Fruit fly (Drosophila melanogaster): ENCODE data around the gene mtm.
A peak's percentile ranks its signal among the peaks of the same experiment; 100 is the strongest.

The mtm gene

dm6 chr2L:6062382-6063082 lies 25.7 kb upstream of the mtm start, which contains the start of the genes ND-51 and CG13994 (continued):
- TF ChIP-seq rib (GFP tag; IDR thresholded peaks at IDR 0.05) (peak; percentile 56; the same call in 1 of the 2 replicates), Hr3 (GFP tag; optimal IDR thresholded peaks at IDR 0.05) (peak; percentile 78), Atf6 (GFP tag; IDR thresholded peaks at IDR 0.05) (peak; percentile 76), jumu (GFP tag; optimal IDR thresholded peaks at IDR 0.05) (peak; percentile 86), sens (GFP tag) (peak; percentile 99), CkIIα-i1 (GFP tag; IDR thresholded peaks at IDR 0.05) (no peak), Dip3 (GFP tag; optimal IDR thresholded peaks at IDR 0.05) (peak; percentile 88), CG4854 (GFP tag; optimal IDR thresholded peaks at IDR 0.05) (peak; percentile 83), ewg (GFP tag; optimal IDR thresholded peaks at IDR 0.05) (peak; percentile 87), scrt (GFP tag; optimal IDR thresholded peaks at IDR 0.05) (peak; percentile 70), CG10431 (GFP tag; optimal IDR thresholded peaks at IDR 0.05) (no peak), eyg (GFP tag; optimal IDR thresholded peaks at IDR 0.05) (peak; percentile 76), sna (GFP tag; IDR thresholded peaks at IDR 0.05; ENCODE audit: partially characterized antibody) (no peak; the same call in 1 of the 2 replicates), CG2199 (GFP tag; IDR thresholded peaks at IDR 0.05) (0 out of 3 replicates have a peak, but pooled peaks have one; percentile 76), CG6689 (GFP tag; IDR thresholded peaks at IDR 0.05) (peak; percentile 80), Doc3 (GFP tag; IDR thresholded peaks at IDR 0.05; ENCODE audit: partially characterized antibody) (no peak), D19A (tag; optimal IDR thresholded peaks at IDR 0.05) (peak; percentile 94), Trl (optimal IDR thresholded peaks at IDR 0.05) (no peak), Trl (GFP tag; optimal IDR thresholded peaks at IDR 0.05) (peak; percentile 89), CG34422 (GFP tag; IDR thresholded peaks at IDR 0.05) (peak; percentile 86), Neu2 (GFP tag; optimal IDR thresholded peaks at IDR 0.05; ENCODE audit: borderline replicate concordance) (peak; percentile 1), NC2β (GFP tag; optimal IDR thresholded peaks at IDR 0.05) (peak; percentile 65), odd (GFP tag; optimal IDR thresholded peaks at IDR 0.05) (no peak), ERR (GFP tag; optimal IDR thresholded peaks at IDR 0.05) (peak; percentile 83), lab (GFP tag; optimal IDR thresholded peaks at IDR 0.05) (peak; percentile 87), CG17612 (GFP tag; IDR thresholded peaks at IDR 0.05) (0 out of 2 replicates have a peak, but pooled peaks have one; percentile 33), CG8765 (GFP tag; IDR thresholded peaks at IDR 0.05) (peak; percentile 69), TFAM (GFP tag; optimal IDR thresholded peaks at IDR 0.05) (no peak), CG12391 (tag; optimal IDR thresholded peaks at IDR 0.05) (peak; percentile 83), Med (GFP tag) (peak; percentile 98), CG11456 (GFP tag; IDR thresholded peaks at IDR 0.05) (peak; percentile 86), CG2889 (GFP tag; IDR thresholded peaks at IDR 0.05) (peak; percentile 83), dpn (GFP tag; optimal IDR thresholded peaks at IDR 0.05) (peak; percentile 84 to 87), pfk (GFP tag; optimal IDR thresholded peaks at IDR 0.05) (peak; percentile 52), chn (GFP tag; optimal IDR thresholded peaks at IDR 0.05) (peak; percentile 63), sob (GFP tag; IDR thresholded peaks at IDR 0.05) (peak; percentile 91), caup (GFP tag; optimal IDR thresholded peaks at IDR 0.05; ENCODE audit: severe bottlenecking) (peak; percentile 85), tll (GFP tag; optimal IDR thresholded peaks at IDR 0.05) (peak; percentile 77 to 91), az2 (GFP tag; optimal IDR thresholded peaks at IDR 0.05) (peak; percentile 84), CG6683 (GFP tag; optimal IDR thresholded peaks at IDR 0.05) (peak; percentile 44), CG13287 (GFP tag; IDR thresholded peaks at IDR 0.05; ENCODE audit: partially characterized antibody) (peak; percentile 52; the same call in 1 of the 2 replicates), h (optimal IDR thresholded peaks at IDR 0.05) (no peak), Lpt (GFP tag; optimal IDR thresholded peaks at IDR 0.05) (no peak), grn (GFP tag; optimal IDR thresholded peaks at IDR 0.05) (no peak), dimm (GFP tag; IDR thresholded peaks at IDR 0.05) (peak; percentile 55; the same call in 1 of the 2 replicates), Sin3A (optimal IDR thresholded peaks at IDR 0.05) (peak; percentile 87), Dref (GFP tag; IDR thresholded peaks at IDR 0.05) (peak; percentile 41), ash1 (GFP tag; optimal IDR thresholded peaks at IDR 0.05) (no peak), Kr (GFP tag; optimal IDR thresholded peaks at IDR 0.05) (no peak), gsb (GFP tag; IDR thresholded peaks at IDR 0.05) (peak; percentile 50; the same call in 1 of the 2 replicates), CG33213 (GFP tag; optimal IDR thresholded peaks at IDR 0.05) (peak; percentile 77)

All from whole organism, embryonic.